Fruit fly (Drosophila melanogaster): ENCODE data around the gene Shal.

The Shal gene

DNA sequence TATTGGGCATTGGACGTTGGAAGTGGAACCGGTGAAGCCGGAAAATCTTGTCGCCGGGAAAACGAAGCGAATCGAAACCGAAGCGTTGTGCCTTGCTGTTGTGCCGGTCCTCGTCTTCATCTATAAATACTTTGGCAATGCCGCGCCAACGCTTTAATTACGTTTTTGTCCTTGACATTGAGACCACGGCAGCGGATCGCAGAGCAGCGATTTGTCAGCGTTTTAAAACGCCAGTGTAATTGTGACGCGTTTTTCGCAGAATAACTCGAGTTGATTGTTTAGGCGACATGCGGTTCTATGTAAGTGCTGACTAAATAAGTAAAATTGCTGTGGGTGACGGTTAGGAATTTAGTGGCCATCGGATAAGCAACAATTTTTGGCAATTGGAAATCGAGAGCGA, 63.3 kb downstream of the Shal start:
- TF ChIP-seq Pif1B (GFP tag; optimal IDR thresholded peaks at IDR 0.05) (no peak), Ets98B (GFP tag; IDR thresholded peaks at IDR 0.05) (no peak), CG13204 (GFP tag; optimal IDR thresholded peaks at IDR 0.05) (no peak), CG34367 (tag; optimal IDR thresholded peaks at IDR 0.05) (no peak), CG12605 (GFP tag; IDR thresholded peaks at IDR 0.05) (no peak), Snoo (tag; optimal IDR thresholded peaks at IDR 0.05) (no peak)

DNA sequence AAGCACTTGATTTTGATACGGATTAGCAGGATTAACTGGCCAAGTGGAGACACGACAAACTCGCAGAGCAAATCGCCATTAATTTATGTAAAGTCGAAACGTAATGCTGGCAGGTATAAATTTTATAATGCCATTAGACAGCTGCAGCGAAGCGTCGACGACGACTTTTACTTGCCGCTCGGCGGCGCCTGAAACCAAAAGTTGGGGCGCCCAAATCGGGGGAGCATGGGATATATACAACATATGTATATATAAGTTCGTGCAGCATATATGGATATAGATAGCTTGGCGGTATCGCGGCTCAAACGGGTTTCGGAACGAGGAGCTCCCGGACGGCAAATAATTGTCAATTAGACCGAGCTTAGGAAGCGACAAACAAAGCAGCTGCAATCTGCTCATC, 63.7 kb downstream of the Shal start, which contains the start of gene Cpr76Bc:
TSS of gene Cpr76Bc (plus strand) at position 301 of the 400 bp plus-strand sequence.
- TF ChIP-seq CG32121 (GFP tag; IDR thresholded peaks at IDR 0.05) (no peak), CG17806 (tag; optimal IDR thresholded peaks at IDR 0.05) (no peak), CG8301 (tag; optimal IDR thresholded peaks at IDR 0.05) (no peak), rn (GFP tag; IDR thresholded peaks at IDR 0.05) (no peak), CG10348 (GFP tag; IDR thresholded peaks at IDR 0.05) (no peak), fd96Ca (GFP tag; IDR thresholded peaks at IDR 0.05) (no peak), CG13204 (GFP tag; optimal IDR thresholded peaks at IDR 0.05) (no peak), Pif1A (GFP tag; optimal IDR thresholded peaks at IDR 0.05) (no peak), CG12605 (GFP tag; IDR thresholded peaks at IDR 0.05) (no peak), CG14655 (GFP tag; optimal IDR thresholded peaks at IDR 0.05) (no peak), EcR (GFP tag; optimal IDR thresholded peaks at IDR 0.05) (no peak), CG4496 (GFP tag; IDR thresholded peaks at IDR 0.05) (no peak), CG9948 (tag; optimal IDR thresholded peaks at IDR 0.05) (no peak), CG8159 (tag; optimal IDR thresholded peaks at IDR 0.05) (no peak), Ets98B (GFP tag; IDR thresholded peaks at IDR 0.05) (no peak), CG15710 (tag; optimal IDR thresholded peaks at IDR 0.05) (no peak), D1 (tag; optimal IDR thresholded peaks at IDR 0.05) (no peak), CG34367 (tag; optimal IDR thresholded peaks at IDR 0.05) (no peak), Pif1B (GFP tag; optimal IDR thresholded peaks at IDR 0.05) (no peak)

DNA sequence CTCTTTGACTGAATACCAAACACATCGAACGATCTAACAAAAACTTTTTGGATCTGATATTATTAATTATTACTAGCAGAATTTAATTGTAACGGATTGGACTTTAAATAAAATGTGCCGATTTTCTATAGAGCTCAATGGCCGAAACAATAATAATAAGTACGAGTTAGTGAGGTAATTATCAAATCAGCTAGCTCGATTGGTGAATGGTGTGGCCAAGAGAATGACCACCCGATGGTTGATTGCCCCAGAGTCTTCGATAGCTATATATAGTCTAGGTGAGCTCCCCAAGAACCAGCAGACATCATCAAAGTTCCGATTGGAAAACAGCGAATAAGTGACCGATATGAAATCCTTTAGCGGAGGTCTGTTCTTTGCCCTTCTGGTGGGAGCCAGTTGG, 65.0 kb downstream of the Shal start, which contains the start of gene Cpr76Bb:
TSS of gene Cpr76Bb (plus strand) at position 301 of the 400 bp plus-strand sequence.
- TF ChIP-seq CG34367 (tag; optimal IDR thresholded peaks at IDR 0.05) (no peak), CG4496 (GFP tag; IDR thresholded peaks at IDR 0.05) (no peak), Snoo (tag; optimal IDR thresholded peaks at IDR 0.05) (no peak), Pif1A (GFP tag; optimal IDR thresholded peaks at IDR 0.05) (no peak), rn (GFP tag; IDR thresholded peaks at IDR 0.05) (no peak), EcR (GFP tag; optimal IDR thresholded peaks at IDR 0.05) (no peak), Pif1B (GFP tag; optimal IDR thresholded peaks at IDR 0.05) (no peak), CG14655 (GFP tag; optimal IDR thresholded peaks at IDR 0.05) (no peak), CG15710 (tag; optimal IDR thresholded peaks at IDR 0.05) (no peak), fd96Ca (GFP tag; IDR thresholded peaks at IDR 0.05) (no peak), CG8301 (tag; optimal IDR thresholded peaks at IDR 0.05) (no peak), CG32121 (GFP tag; IDR thresholded peaks at IDR 0.05) (no peak), CG8159 (tag; optimal IDR thresholded peaks at IDR 0.05) (no peak), gl (tag; optimal IDR thresholded peaks at IDR 0.05) (no peak), CG17806 (tag; optimal IDR thresholded peaks at IDR 0.05) (no peak), D1 (tag; optimal IDR thresholded peaks at IDR 0.05) (no peak), CG12605 (GFP tag; IDR thresholded peaks at IDR 0.05) (no peak), CG13204 (GFP tag; optimal IDR thresholded peaks at IDR 0.05) (no peak)

DNA sequence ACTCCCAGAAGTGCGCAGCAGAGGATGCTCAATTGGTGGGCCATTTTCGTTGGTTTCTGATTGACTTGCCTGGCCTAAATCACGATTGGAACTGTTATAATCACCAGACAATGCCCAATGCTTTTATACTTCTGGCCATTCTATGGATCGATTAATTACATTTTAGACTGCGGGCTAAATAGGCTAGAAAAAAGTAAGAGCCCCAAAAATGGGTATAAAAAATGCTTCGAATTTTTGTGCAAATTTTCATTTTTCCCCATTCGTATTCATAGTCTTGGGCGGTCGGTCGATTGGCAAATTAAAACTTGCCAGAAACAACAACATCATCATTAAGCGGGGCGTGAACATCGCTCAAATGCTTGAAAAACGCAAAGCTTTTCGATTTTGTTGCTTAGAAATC, 66.1 kb downstream of the Shal start, which contains the start of gene Cpr76Ba:
TSS of gene Cpr76Ba (minus strand) at position 101 of the 400 bp plus-strand sequence.
- TF ChIP-seq Pif1A (GFP tag; optimal IDR thresholded peaks at IDR 0.05) (no peak), CG17806 (tag; optimal IDR thresholded peaks at IDR 0.05) (no peak), CG10348 (GFP tag; IDR thresholded peaks at IDR 0.05) (no peak), CG34367 (tag; optimal IDR thresholded peaks at IDR 0.05) (no peak), Pif1B (GFP tag; optimal IDR thresholded peaks at IDR 0.05) (no peak), CG8301 (tag; optimal IDR thresholded peaks at IDR 0.05) (no peak), CG14655 (GFP tag; optimal IDR thresholded peaks at IDR 0.05) (no peak), CG15710 (tag; optimal IDR thresholded peaks at IDR 0.05) (no peak), CG12605 (GFP tag; IDR thresholded peaks at IDR 0.05) (no peak), gl (tag; optimal IDR thresholded peaks at IDR 0.05) (no peak), fd96Ca (GFP tag; IDR thresholded peaks at IDR 0.05) (no peak), Snoo (tag; optimal IDR thresholded peaks at IDR 0.05) (no peak), CG9948 (tag; optimal IDR thresholded peaks at IDR 0.05) (no peak), Ets98B (GFP tag; IDR thresholded peaks at IDR 0.05) (no peak)
